Fruit fly (Drosophila melanogaster) whole organism, prepupa: ENCODE data around the gene Meltrin.

Experiments used
- Blimp-1 ChIP-seq: fragments of 200-800 bp; sonication (Bioruptor generic); optimal IDR thresholded peaks from 3 replicates; lab custom pipeline; 2017; ENCODE audit warnings: missing biosample characterization, missing genetic modification characterization, mild to moderate bottlenecking, moderate library complexity, missing genetic modification reagents
- CG10631 ChIP-seq: fragments of 200-800 bp; sonication (Bioruptor generic); optimal IDR thresholded peaks from 2 replicates; lab custom pipeline; 2016; ENCODE audit warnings: missing biosample characterization, missing genetic modification characterization
- CG11762 ChIP-seq: fragments of 200-800 bp; sonication (Bioruptor generic); optimal IDR thresholded peaks from 3 replicates; lab custom pipeline; 2016; ENCODE audit warnings: missing biosample characterization, missing genetic modification characterization; ENCODE audit not compliant: insufficient read depth
- CG11902 ChIP-seq: fragments of 200-800 bp; sonication (Bioruptor generic); optimal IDR thresholded peaks from 3 replicates; lab custom pipeline; 2016; ENCODE audit warnings: missing biosample characterization, missing genetic modification characterization
- CG15336 ChIP-seq: fragments of 200-800 bp; sonication (Bioruptor generic); IDR thresholded peaks from 2 replicates; pipeline ENCODE4 v1.3.6; 2022; ENCODE audit warnings: missing biosample characterization, missing genetic modification characterization
- CG1621 ChIP-seq: fragments of 200-800 bp; sonication (Bioruptor generic); optimal IDR thresholded peaks from 3 replicates; lab custom pipeline; 2018; ENCODE audit warnings: missing biosample characterization, mild to moderate bottlenecking, missing genetic modification characterization
- CG16779 ChIP-seq: fragments of 200-800 bp; sonication (Bioruptor generic); optimal IDR thresholded peaks from 3 replicates; lab custom pipeline; 2017; ENCODE audit warnings: missing biosample characterization, mild to moderate bottlenecking, missing genetic modification characterization
- CG3032 ChIP-seq: fragments of 200-800 bp; optimal IDR thresholded peaks from 2 replicates; lab custom pipeline; 2019; ENCODE audit warnings: missing biosample characterization, mild to moderate bottlenecking, missing genetic modification characterization, moderate library complexity
- CG31627 ChIP-seq: fragments of 200-800 bp; sonication (Bioruptor generic); optimal IDR thresholded peaks from 3 replicates; lab custom pipeline; 2016; ENCODE audit warnings: missing biosample characterization, missing genetic modification characterization
- CG34406 ChIP-seq: fragments of 200-800 bp; sonication (Bioruptor generic); optimal IDR thresholded peaks from 3 replicates; lab custom pipeline; 2016; ENCODE audit warnings: missing biosample characterization, missing genetic modification characterization
- CG3919 ChIP-seq: fragments of 200-800 bp; sonication (Bioruptor generic); optimal IDR thresholded peaks from 3 replicates; lab custom pipeline; 2016; ENCODE audit warnings: missing biosample characterization, missing genetic modification characterization
- CG4318 ChIP-seq: fragments of 200-800 bp; sonication (Bioruptor generic); optimal IDR thresholded peaks from 3 replicates; lab custom pipeline; 2017; ENCODE audit warnings: missing biosample characterization, mild to moderate bottlenecking, missing genetic modification characterization
- CG6163 ChIP-seq: fragments of 200-800 bp; sonication (Bioruptor generic); IDR thresholded peaks from 3 replicates; pipeline ENCODE4 v1.3.6; 2022; ENCODE audit warnings: missing biosample characterization, missing genetic modification characterization
- CG6276 ChIP-seq: fragments of 200-800 bp; sonication (Bioruptor generic); optimal IDR thresholded peaks from 2 replicates; lab custom pipeline; 2017; ENCODE audit warnings: missing biosample characterization, mild to moderate bottlenecking, missing genetic modification characterization
- CG6808 ChIP-seq: fragments of 200-800 bp; sonication (Bioruptor generic); optimal IDR thresholded peaks from 3 replicates; lab custom pipeline; 2017; ENCODE audit warnings: missing biosample characterization, missing genetic modification characterization, mild to moderate bottlenecking, moderate library complexity, missing genetic modification reagents
- CG6854 ChIP-seq: fragments of 200-800 bp; sonication (Bioruptor generic); optimal IDR thresholded peaks from 2 replicates; lab custom pipeline; 2017; ENCODE audit warnings: missing biosample characterization, mild to moderate bottlenecking, missing genetic modification characterization
- CG8119 ChIP-seq: fragments of 200-800 bp; sonication (Bioruptor generic); IDR thresholded peaks from 3 replicates; pipeline ENCODE4 v1.3.6; 2022; ENCODE audit warnings: missing biosample characterization, missing genetic modification characterization
- CG8319 ChIP-seq: fragments of 200-800 bp; sonication (Bioruptor generic); optimal IDR thresholded peaks from 3 replicates; lab custom pipeline; 2016; ENCODE audit warnings: missing biosample characterization, missing genetic modification characterization
- CG8632 ChIP-seq: fragments of 200-800 bp; sonication (Bioruptor generic); optimal IDR thresholded peaks from 3 replicates; lab custom pipeline; 2016; ENCODE audit warnings: missing biosample characterization, missing genetic modification characterization
- Eip75B ChIP-seq: fragments of 200-800 bp; sonication (Bioruptor generic); optimal IDR thresholded peaks from 3 replicates; lab custom pipeline; 2016; ENCODE audit warnings: missing biosample characterization, missing genetic modification characterization
- Eip78C ChIP-seq: fragments of 200-800 bp; sonication (Bioruptor generic); peaks from one replicate; lab custom pipeline; 2016; ENCODE audit warnings: missing biosample characterization, missing genetic modification characterization
- Eip93F ChIP-seq: fragments of 200-800 bp; sonication (Bioruptor generic); optimal IDR thresholded peaks from 2 replicates; lab custom pipeline; 2016; ENCODE audit warnings: missing biosample characterization, mild to moderate bottlenecking, missing genetic modification characterization
- Ets21C ChIP-seq: fragments of 200-800 bp; sonication (Bioruptor generic); optimal IDR thresholded peaks from 3 replicates; lab custom pipeline; 2016; ENCODE audit warnings: missing biosample characterization, missing genetic modification characterization
- Ets96B ChIP-seq: fragments of 200-800 bp; optimal IDR thresholded peaks from 2 replicates; lab custom pipeline; 2019; ENCODE audit warnings: missing biosample characterization, mild to moderate bottlenecking, missing genetic modification characterization, moderate library complexity
- Hr38 ChIP-seq: sonication (Bioruptor generic); optimal IDR thresholded peaks from 2 replicates; lab custom pipeline; 2016; ENCODE audit warnings: missing biosample characterization, missing genetic modification characterization
- Hr39 ChIP-seq: fragments of 200-800 bp; sonication (Bioruptor generic); optimal IDR thresholded peaks from 2 replicates; lab custom pipeline; 2016; ENCODE audit warnings: missing biosample characterization, missing genetic modification characterization
- Lpt ChIP-seq: fragments of 200-800 bp; sonication (Bioruptor generic); optimal IDR thresholded peaks from 3 replicates; lab custom pipeline; 2016; ENCODE audit warnings: missing biosample characterization, missing genetic modification characterization
- Met ChIP-seq: fragments of 200-800 bp; sonication (Bioruptor generic); optimal IDR thresholded peaks from 3 replicates; lab custom pipeline; 2016; ENCODE audit warnings: missing biosample characterization, missing genetic modification characterization
- OdsH ChIP-seq: fragments of 200-800 bp; sonication (Bioruptor generic); optimal IDR thresholded peaks from 3 replicates; lab custom pipeline; 2016; ENCODE audit warnings: missing biosample characterization, missing genetic modification characterization
- Smox ChIP-seq: fragments of 200-800 bp; sonication (Bioruptor generic); optimal IDR thresholded peaks from 3 replicates; lab custom pipeline; 2016; ENCODE audit warnings: missing biosample characterization, missing genetic modification characterization
- Sox14 ChIP-seq: fragments of 200-800 bp; sonication (Bioruptor generic); optimal IDR thresholded peaks from 3 replicates; lab custom pipeline; 2016; ENCODE audit warnings: missing biosample characterization, missing genetic modification characterization
- Sox15 ChIP-seq: fragments of 200-800 bp; sonication (Bioruptor generic); optimal IDR thresholded peaks from 3 replicates; lab custom pipeline; 2016; ENCODE audit warnings: missing biosample characterization, missing genetic modification characterization
- achi ChIP-seq: fragments of 200-800 bp; sonication (Bioruptor generic); optimal IDR thresholded peaks from 3 replicates; lab custom pipeline; 2016; ENCODE audit warnings: missing biosample characterization, missing genetic modification characterization
- acj6 ChIP-seq: fragments of 200-800 bp; sonication (Bioruptor generic); optimal IDR thresholded peaks from 3 replicates; lab custom pipeline; 2016; ENCODE audit warnings: missing biosample characterization, missing genetic modification characterization
- dac ChIP-seq: fragments of 200-800 bp; sonication (Bioruptor generic); optimal IDR thresholded peaks from 2 replicates; lab custom pipeline; 2017; ENCODE audit warnings: missing biosample characterization, mild to moderate bottlenecking, missing genetic modification characterization
- esn ChIP-seq: fragments of 200-800 bp; sonication (Bioruptor generic); optimal IDR thresholded peaks from 2 replicates; lab custom pipeline; 2016; ENCODE audit warnings: missing biosample characterization, mild to moderate bottlenecking, missing genetic modification characterization, moderate library complexity
- fd59A ChIP-seq: fragments of 200-800 bp; sonication (Bioruptor generic); optimal IDR thresholded peaks from 2 replicates; lab custom pipeline; 2017; ENCODE audit warnings: missing biosample characterization, mild to moderate bottlenecking, missing genetic modification characterization, missing genetic modification reagents
- fd85E ChIP-seq: fragments of 200-800 bp; sonication (Bioruptor generic); optimal IDR thresholded peaks from 3 replicates; lab custom pipeline; 2016; ENCODE audit warnings: missing biosample characterization, missing genetic modification characterization
- fkh ChIP-seq: fragments of 200-800 bp; sonication (Bioruptor generic); optimal IDR thresholded peaks from 3 replicates; lab custom pipeline; 2017; ENCODE audit warnings: missing biosample characterization, mild to moderate bottlenecking, missing genetic modification characterization, moderate library complexity
- lz ChIP-seq: fragments of 200-800 bp; sonication (Bioruptor generic); optimal IDR thresholded peaks from 3 replicates; lab custom pipeline; 2016; ENCODE audit warnings: missing biosample characterization, missing genetic modification characterization
- net ChIP-seq: fragments of 200-800 bp; sonication (Bioruptor generic); optimal IDR thresholded peaks from 3 replicates; lab custom pipeline; 2016; ENCODE audit warnings: missing biosample characterization, missing genetic modification characterization
- pdm3 ChIP-seq: fragments of 200-800 bp; sonication (Bioruptor generic); optimal IDR thresholded peaks from 3 replicates; lab custom pipeline; 2016; ENCODE audit warnings: missing biosample characterization, missing genetic modification characterization
- salr ChIP-seq, 2 experiments: fragments of 200-800 bp; sonication (Bioruptor generic); optimal IDR thresholded peaks; 3 replicates each; lab custom pipeline; 2016 to 2018; ENCODE audit warnings: missing biosample characterization in 2 of 2, missing genetic modification characterization in 2 of 2, mild to moderate bottlenecking in 1 of 2
- spab ChIP-seq: fragments of 200-800 bp; sonication (Bioruptor generic); optimal IDR thresholded peaks from 2 replicates; lab custom pipeline; 2017; ENCODE audit warnings: missing biosample characterization, mild to moderate bottlenecking, missing genetic modification characterization, missing genetic modification reagents
- svp ChIP-seq: fragments of 200-800 bp; sonication (Bioruptor generic); peaks from one replicate; lab custom pipeline; 2016; ENCODE audit warnings: missing biosample characterization, missing genetic modification characterization
- topi ChIP-seq: fragments of 200-800 bp; sonication (Bioruptor generic); optimal IDR thresholded peaks from 3 replicates; lab custom pipeline; 2016; ENCODE audit warnings: missing biosample characterization, missing genetic modification characterization

Gene Meltrin

DNA sequence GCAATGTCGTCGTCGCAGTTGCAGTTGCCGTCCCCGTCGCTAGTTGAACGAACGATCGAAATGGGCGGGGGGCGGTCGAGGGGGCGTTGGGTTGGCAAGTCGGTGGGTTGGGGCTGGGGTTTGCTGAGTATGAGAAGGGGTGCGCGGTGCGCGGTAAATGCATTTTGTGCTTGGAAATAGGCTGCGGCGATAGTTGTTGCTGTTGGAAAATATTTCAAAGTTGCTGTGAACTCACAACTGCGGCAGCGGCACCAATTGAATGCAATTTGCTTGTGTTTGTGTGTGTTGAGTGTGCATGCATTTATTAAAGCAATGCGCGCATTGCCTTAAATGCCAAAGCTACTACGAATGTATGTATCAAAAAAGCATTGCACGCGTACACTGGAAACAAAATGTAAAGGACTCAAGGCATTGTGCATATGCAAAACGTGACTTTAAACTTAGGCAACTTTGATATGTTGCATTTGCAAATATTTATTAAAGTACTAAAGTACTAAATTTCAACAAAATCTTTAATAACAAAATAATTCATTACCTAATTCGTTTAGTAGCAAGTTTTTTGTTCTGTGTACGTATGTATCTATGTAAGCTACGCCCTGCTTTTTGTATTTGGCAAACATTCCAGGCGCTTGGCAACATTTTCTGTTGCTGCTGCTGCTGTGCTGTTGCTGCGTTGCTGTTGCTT, 18.0 kb upstream of the Meltrin start (continued):
- TF ChIP-seq Blimp-1: no peak
- TF ChIP-seq fd59A (GFP tag; lab: Kevin White, UChicago): peak; percentile 90
- peak; percentile 75 for TF ChIP-seq Hr38 (GFP tag; lab: Kevin White, UChicago)
- peak; percentile 98 for TF ChIP-seq CG6276
- no peak for TF ChIP-seq fd85E (GFP tag; lab: Kevin White, UChicago)
- peak; percentile 79 for TF ChIP-seq spab
- TF ChIP-seq Ets96B: peak; percentile 93
- peak; percentile 52 for TF ChIP-seq CG8319
- TF ChIP-seq Ets21C: peak; percentile 32
- peak; percentile 48 for TF ChIP-seq svp
- peak; percentile 67 for TF ChIP-seq CG34406 (GFP tag; lab: Kevin White, UChicago)
- peak; percentile 89 for TF ChIP-seq CG1621
- peak; percentile 68 for TF ChIP-seq topi (GFP tag; lab: Kevin White, UChicago)
- TF ChIP-seq CG3032: peak; percentile 93
- peak; percentile 96 for TF ChIP-seq CG6163 (GFP tag; lab: Robert Waterston, UW)
- peak; percentile 90 for TF ChIP-seq acj6
- peak; percentile 93 for TF ChIP-seq CG10631
- TF ChIP-seq Eip93F (GFP tag; lab: Kevin White, UChicago): no peak
- peak; percentile 24 for TF ChIP-seq CG11902 (GFP tag; lab: Kevin White, UChicago)
- peak; percentile 95 for TF ChIP-seq CG4318
- TF ChIP-seq Sox14: peak; percentile 93
- peak; percentile 88 for TF ChIP-seq Eip75B
- TF ChIP-seq achi (GFP tag; lab: Kevin White, UChicago): peak; percentile 93
- peak; percentile 68 for TF ChIP-seq lz
- peak; percentile 95 for TF ChIP-seq dac (GFP tag; lab: Kevin White, UChicago)
- peak; percentile 54 for TF ChIP-seq CG31627 (GFP tag; lab: Kevin White, UChicago)
- peak; percentile 94 for TF ChIP-seq pdm3 (GFP tag; lab: Kevin White, UChicago)

DNA sequence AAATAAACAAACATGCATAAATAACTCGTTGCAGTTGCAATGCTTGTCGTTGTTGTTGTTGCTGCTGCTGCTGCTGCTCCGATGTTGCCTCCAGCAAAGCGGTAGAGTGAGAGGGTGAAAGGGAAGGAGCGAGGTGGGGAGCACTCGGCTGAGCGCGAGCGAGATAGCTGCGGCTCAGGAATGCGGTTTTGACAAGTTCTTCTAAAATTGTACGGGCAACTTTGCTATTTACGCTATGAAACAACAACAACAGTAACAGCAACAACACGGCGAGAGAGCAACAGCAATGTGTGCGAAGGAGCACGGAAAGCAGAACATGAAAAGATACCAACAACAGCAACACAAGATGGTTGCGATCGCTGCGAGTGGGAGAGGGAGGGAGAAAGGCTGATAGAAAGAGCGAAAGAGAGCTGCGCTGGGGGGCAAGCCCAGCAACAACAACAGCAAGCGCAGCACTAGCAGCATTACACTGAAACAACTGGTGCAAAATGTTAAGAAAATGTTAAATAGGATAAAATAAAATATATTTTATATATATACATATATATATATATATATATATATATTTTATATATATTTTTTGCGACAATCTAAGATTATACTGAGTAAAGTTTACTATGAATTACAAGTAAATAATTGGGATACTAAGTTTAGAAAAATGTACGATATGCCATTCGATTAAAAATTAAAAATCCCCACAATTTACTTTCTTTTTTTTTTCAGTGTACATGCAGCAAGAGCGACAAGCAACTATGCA, 17.2 kb upstream of the Meltrin start:
- TF ChIP-seq Hr38 (GFP tag; lab: Kevin White, UChicago) (no peak), Sox14 (no peak), fkh (GFP tag; lab: Kevin White, UChicago) (peak; percentile 94), CG16779 (tag; lab: Kevin White, UChicago) (peak; percentile 43), CG8632 (GFP tag; lab: Kevin White, UChicago) (peak; percentile 87), CG11762 (GFP tag; lab: Kevin White, UChicago) (peak; percentile 84), CG8119 (GFP tag; lab: Robert Waterston, UW) (peak; percentile 73), Smox (no peak), spab (peak; percentile 89), lz (no peak), net (GFP tag; lab: Kevin White, UChicago) (no peak), CG6854 (GFP tag; lab: Kevin White, UChicago) (no peak), Eip78C (GFP tag; lab: Kevin White, UChicago) (peak; percentile 41), Eip75B (peak; percentile 30), CG34406 (GFP tag; lab: Kevin White, UChicago) (peak; percentile 79), OdsH (peak; percentile 42), topi (GFP tag; lab: Kevin White, UChicago) (peak; percentile 40), Hr39 (no peak), Lpt (GFP tag; lab: Kevin White, UChicago) (peak; percentile 79), Ets96B (peak; percentile 80), CG4318 (peak; percentile 52), CG3032 (peak; percentile 77), CG6808 (GFP tag; lab: Kevin White, UChicago) (peak; percentile 93), achi (GFP tag; lab: Kevin White, UChicago) (peak; percentile 59), CG6163 (GFP tag; lab: Robert Waterston, UW) (peak; percentile 82), CG11902 (GFP tag; lab: Kevin White, UChicago) (peak; percentile 49), esn (peak; percentile 21), salr (GFP tag; optimal IDR thresholded peaks at IDR 0.05; lab: Kevin White, UChicago) (no peak), Eip93F (GFP tag; lab: Kevin White, UChicago) (no peak), fd85E (GFP tag; lab: Kevin White, UChicago) (no peak), CG3919 (GFP tag; lab: Kevin White, UChicago) (peak; percentile 89), Met (no peak), dac (GFP tag; lab: Kevin White, UChicago) (no peak), CG1621 (peak; percentile 59), Sox15 (GFP tag; lab: Kevin White, UChicago) (peak; percentile 9), CG15336 (peak; percentile 49), CG6276 (peak; percentile 73)
